Fruit fly (Drosophila melanogaster): ENCODE results near the gene LManIII.

Gene LManIII

DNA sequence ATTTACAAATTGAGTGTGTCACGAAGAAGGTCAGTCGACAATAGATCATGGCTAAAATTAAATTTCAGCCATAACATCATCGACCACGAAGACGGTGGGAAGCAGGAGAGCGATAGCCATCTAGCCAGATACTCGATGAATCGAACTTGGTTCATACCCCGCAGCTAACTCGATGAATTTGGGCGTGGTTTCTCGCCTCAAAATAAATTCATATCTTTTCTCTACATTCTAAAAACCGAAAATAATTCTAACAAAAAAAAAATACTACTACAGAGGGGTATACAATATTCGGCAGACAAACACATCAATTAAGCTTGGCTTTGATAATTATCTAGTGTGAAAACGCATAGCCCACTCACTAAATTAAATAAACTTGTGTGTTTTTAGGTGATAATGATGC is 35.8 kb downstream of the LManIII start (continued):
- no peak for TF ChIP-seq CG30020 (tag; optimal IDR thresholded peaks at IDR 0.05)
- TF ChIP-seq Nf-YA (GFP tag; IDR thresholded peaks at IDR 0.05), result peak; percentile 33; the same call in 1 of the 2 replicates
- 0 out of 3 replicates have a peak, but pooled peaks have one; percentile 19 for TF ChIP-seq B-H1 (GFP tag; IDR thresholded peaks at IDR 0.05)
- peak; percentile 68; the same call in 1 of the 2 replicates for TF ChIP-seq Ptx1 (GFP tag; IDR thresholded peaks at IDR 0.05)
- no peak for TF ChIP-seq wdn (GFP tag; IDR thresholded peaks at IDR 0.05)
- peak; percentile 53 for TF ChIP-seq Abd-B (GFP tag; optimal IDR thresholded peaks at IDR 0.05)
- peak; percentile 33 for TF ChIP-seq CG17359 (tag; optimal IDR thresholded peaks at IDR 0.05)
- TF ChIP-seq CG12391 (tag; optimal IDR thresholded peaks at IDR 0.05), result peak; percentile 16
- TF ChIP-seq Blimp-1 (GFP tag; optimal IDR thresholded peaks at IDR 0.05), result peak; percentile 21
- no peak for TF ChIP-seq Sry-β (GFP tag; optimal IDR thresholded peaks at IDR 0.05)
- TF ChIP-seq gem (tag; optimal IDR thresholded peaks at IDR 0.05), result peak; percentile 56
- TF ChIP-seq stc (GFP tag; IDR thresholded peaks at IDR 0.05), result peak; percentile 70
- no peak for TF ChIP-seq C15 (GFP tag; IDR thresholded peaks at IDR 0.05)
- peak; percentile 30; the same call in 1 of the 3 replicates for TF ChIP-seq sr (GFP tag; IDR thresholded peaks at IDR 0.05)
- TF ChIP-seq bcd (GFP tag; optimal IDR thresholded peaks at IDR 0.05), result peak; percentile 7
- 0 out of 2 replicates have a peak, but pooled peaks have one; percentile 22 for TF ChIP-seq E2f1 (GFP tag; IDR thresholded peaks at IDR 0.05)
- TF ChIP-seq ranshi (GFP tag; IDR thresholded peaks at IDR 0.05), result 0 out of 2 replicates have a peak, but pooled peaks have one; percentile 14
- peak; percentile 20 to 35 for TF ChIP-seq dpn (GFP tag; optimal IDR thresholded peaks at IDR 0.05)
- TF ChIP-seq Rfx (GFP tag; IDR thresholded peaks at IDR 0.05), result peak; percentile 41; the same call in 1 of the 2 replicates
- TF ChIP-seq chm (GFP tag; IDR thresholded peaks at IDR 0.05), result peak; percentile 52; the same call in 1 of the 2 replicates
- TF ChIP-seq zfh2 (GFP tag; optimal IDR thresholded peaks at IDR 0.05), result peak; percentile 33
- peak; percentile 12 for TF ChIP-seq Mad (GFP tag; optimal IDR thresholded peaks at IDR 0.05)
- peak; percentile 36 for TF ChIP-seq grn (GFP tag; optimal IDR thresholded peaks at IDR 0.05)
- no peak for TF ChIP-seq Spps (tag; optimal IDR thresholded peaks at IDR 0.05)
- peak; percentile 0 for TF ChIP-seq CG10267 (tag; optimal IDR thresholded peaks at IDR 0.05)
- TF ChIP-seq lab (GFP tag; optimal IDR thresholded peaks at IDR 0.05), result peak; percentile 51
- 0 out of 3 replicates have a peak, but pooled peaks have one; percentile 10 for TF ChIP-seq Dbx (GFP tag; IDR thresholded peaks at IDR 0.05)
- peak; percentile 37 for TF ChIP-seq lmd (GFP tag; IDR thresholded peaks at IDR 0.05)
- TF ChIP-seq Dad (GFP tag; optimal IDR thresholded peaks at IDR 0.05), result no peak
- no peak for TF ChIP-seq lov (optimal IDR thresholded peaks at IDR 0.05)
- peak; percentile 18; the same call in 1 of the 3 replicates for TF ChIP-seq lov (GFP tag; IDR thresholded peaks at IDR 0.05)
- peak; percentile 10 for TF ChIP-seq CG10979 (tag; optimal IDR thresholded peaks at IDR 0.05)
- peak; percentile 44; the same call in 1 of the 3 replicates for TF ChIP-seq HLH4C (GFP tag; IDR thresholded peaks at IDR 0.05; ENCODE audit: partially characterized antibody)
- TF ChIP-seq cwo (GFP tag; optimal IDR thresholded peaks at IDR 0.05), result peak; percentile 14
- peak; percentile 57; the same call in 1 of the 4 replicates for TF ChIP-seq chinmo (GFP tag; IDR thresholded peaks at IDR 0.05; ENCODE audit: partially characterized antibody)
- no peak for TF ChIP-seq hkb (optimal IDR thresholded peaks at IDR 0.05)
- peak; percentile 63 for TF ChIP-seq hkb (GFP tag; IDR thresholded peaks at IDR 0.05)
- TF ChIP-seq zfh1 (GFP tag; IDR thresholded peaks at IDR 0.05), result peak; percentile 50; the same call in 1 of the 3 replicates
- TF ChIP-seq sisA (GFP tag; IDR thresholded peaks at IDR 0.05), result peak; percentile 53
- TF ChIP-seq H2.0 (GFP tag; IDR thresholded peaks at IDR 0.05), result no peak
- no peak for TF ChIP-seq sens-2 (GFP tag; IDR thresholded peaks at IDR 0.05)
- TF ChIP-seq Neu2 (GFP tag; optimal IDR thresholded peaks at IDR 0.05; ENCODE audit: borderline replicate concordance), result no peak
- TF ChIP-seq CG13424 (tag; optimal IDR thresholded peaks at IDR 0.05), result peak; percentile 15
- 0 out of 2 replicates have a peak, but pooled peaks have one; percentile 28 for TF ChIP-seq ara (GFP tag; IDR thresholded peaks at IDR 0.05)
- TF ChIP-seq da (GFP tag; optimal IDR thresholded peaks at IDR 0.05), result no peak
- no peak for TF ChIP-seq CG1792 (GFP tag; optimal IDR thresholded peaks at IDR 0.05)
- TF ChIP-seq Gug (GFP tag; IDR thresholded peaks at IDR 0.05), result no peak
- peak; percentile 78 for TF ChIP-seq sens (GFP tag)
- peak; percentile 9 for TF ChIP-seq CG12659 (GFP tag; optimal IDR thresholded peaks at IDR 0.05)
- TF ChIP-seq CG2712 (tag; optimal IDR thresholded peaks at IDR 0.05), result peak; percentile 5
- TF ChIP-seq H15 (GFP tag; IDR thresholded peaks at IDR 0.05), result peak; percentile 72

Data from whole organism, embryonic.